Fruit fly (Drosophila melanogaster) whole organism: Measurements from ENCODE around the gene Cyp313a4.

ENCODE experiments used
- CG8478 ChIP-seq: fragments of >200 bp; optimal IDR thresholded peaks from 2 replicates; lab custom pipeline; 2018; ENCODE audit warnings: inconsistent platforms
- Dll ChIP-seq: fragments of >200 bp; optimal IDR thresholded peaks from 2 replicates; lab custom pipeline; 2017
- pan ChIP-seq: fragments of >200 bp; optimal IDR thresholded peaks from 2 replicates; lab custom pipeline; 2017
- psq ChIP-seq: fragments of >200 bp; optimal IDR thresholded peaks from 2 replicates; lab custom pipeline; 2017
- usp ChIP-seq: fragments of >200 bp; optimal IDR thresholded peaks from 2 replicates; lab custom pipeline; 2017; ENCODE audit warnings: missing biosample characterization, missing genetic modification characterization, mixed read lengths

DNA sequence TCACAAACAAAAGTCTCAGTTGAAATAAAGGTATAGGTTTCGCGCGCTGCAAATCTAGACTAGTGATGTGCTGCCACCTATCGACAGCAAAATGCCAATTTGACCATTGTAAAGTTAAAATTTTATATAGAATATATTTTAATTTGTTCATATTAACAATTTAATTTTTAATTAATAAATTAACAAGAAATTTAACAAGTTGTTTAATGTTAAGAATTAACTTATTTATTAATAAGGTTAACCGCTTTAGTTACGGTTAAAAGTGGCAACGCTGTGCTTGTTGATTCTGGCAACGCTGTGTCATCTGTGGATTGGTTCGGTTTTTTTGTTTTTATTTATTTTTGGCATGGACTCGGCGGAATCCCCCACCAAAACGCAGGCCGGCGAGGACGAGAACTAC lies 50.8 kb downstream of the Cyp313a4 start, which contains the start of gene Not10:
- TF ChIP-seq Dll (lab: Kevin White, UChicago) (no peak), usp (GFP tag; lab: Kevin White, UChicago) (no peak), psq (lab: Kevin White, UChicago) (no peak), CG8478 (lab: Kevin White, UChicago) (no peak), pan (lab: Kevin White, UChicago) (no peak)
